Worm (Caenorhabditis elegans) whole organism, L1 larva: ENCODE measurements around the gene F56D6.18.

Source experiments
- ama-1 ChIP-seq: fragments of 150-350 bp; optimal IDR thresholded peaks from 2 replicates; lab custom pipeline; 2014
- ceh-82 ChIP-seq, 3 experiments: fragments of 150-350 bp in 1 of 3; sonication (generic microtip) in 2 of 3; optimal IDR thresholded peaks; 2 replicates each; lab custom pipeline; 2014 to 2017; ENCODE audit warnings: missing biosample characterization in 3 of 3, missing genetic modification characterization in 3 of 3
- fos-1 ChIP-seq: fragments of 150-350 bp; optimal IDR thresholded peaks from 2 replicates; lab custom pipeline; 2014; ENCODE audit warnings: missing biosample characterization, missing genetic modification characterization
- isw-1 ChIP-seq: fragments of 200-800 bp; sonication (Bioruptor generic); IDR thresholded peaks from 2 replicates; pipeline ENCODE4 v1.3.6; 2022; ENCODE audit warnings: missing genetic modification characterization, missing compliant biosample characterization
- lin-15B ChIP-seq: fragments of 150-350 bp; sonication (generic microtip); optimal IDR thresholded peaks from 3 replicates; lab custom pipeline; 2014; ENCODE audit warnings: missing biosample characterization, missing genetic modification characterization
- nhr-47 ChIP-seq: sonication (generic microtip); optimal IDR thresholded peaks from 2 replicates; lab custom pipeline; 2016; ENCODE audit warnings: mild to moderate bottlenecking, missing genetic modification characterization, moderate library complexity, missing compliant biosample characterization
- sptf-1 ChIP-seq: fragments of 150-350 bp; optimal IDR thresholded peaks from 2 replicates; lab custom pipeline; 2014; ENCODE audit warnings: missing biosample characterization, missing genetic modification characterization
- unc-86 ChIP-seq: sonication (generic microtip); optimal IDR thresholded peaks from 2 replicates; lab custom pipeline; 2016; ENCODE audit warnings: missing genetic modification characterization, missing compliant biosample characterization
- ztf-4 ChIP-seq: fragments of 150-350 bp; optimal IDR thresholded peaks from 2 replicates; lab custom pipeline; 2014; ENCODE audit warnings: missing biosample characterization, missing genetic modification characterization

DNA sequence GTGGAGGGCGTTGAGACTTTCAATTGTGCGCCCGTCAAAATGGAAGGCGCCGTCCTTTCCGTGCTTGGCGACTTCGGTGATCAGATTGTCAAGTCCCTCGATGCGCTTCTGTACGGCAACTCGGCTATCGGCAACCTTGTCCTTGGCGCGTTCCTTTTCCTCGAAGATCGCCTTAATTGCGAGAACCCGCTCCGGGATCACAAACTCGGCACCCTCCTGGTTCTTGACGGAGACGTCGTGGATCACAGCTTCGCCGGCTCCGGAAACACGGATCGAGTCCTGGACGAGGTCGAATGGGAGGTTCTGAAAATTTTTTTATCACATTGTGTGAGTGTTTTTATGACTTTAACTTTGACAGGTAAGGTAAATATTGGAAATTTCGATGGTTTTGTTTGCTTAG is 38.6 kb downstream of the F56D6.18 start:
- TF ChIP-seq lin-15B (tag; lab: Kevin White, UChicago) (no peak), unc-86 (tag; lab: Kevin White, UChicago) (no peak), ama-1 (no peak), ceh-82 (tag; optimal IDR thresholded peaks at IDR 0.05; lab: Kevin White, UChicago) (no peak), ztf-4 (tag; lab: Kevin White, UChicago) (no peak), sptf-1 (tag; lab: Kevin White, UChicago) (no peak), nhr-47 (tag; lab: Kevin White, UChicago) (no peak), isw-1 (no peak), fos-1 (no peak)
